Worm (Caenorhabditis elegans): ENCODE results near the gene srw-107.
A peak's percentile ranks its signal among the peaks of the same experiment; 100 is the strongest.

Gene srw-107

ce11 chrV:521517-521916 is at the start of gene srw-107:
TSS of gene srw-107 (minus strand) at chrV:521617.
- TF ChIP-seq fkh-3 (tag; optimal IDR thresholded peaks at IDR 0.05) (no peak), Y56A3A.18 (GFP tag; IDR thresholded peaks at IDR 0.05) (no peak), akir-1 (GFP tag; optimal IDR thresholded peaks at IDR 0.05) (no peak)

ce11 chrV:568105-568504 is 46.7 kb upstream of the srw-107 start, which contains the start of gene sri-72:
TSS of gene sri-72 (minus strand) at chrV:568205.
- TF ChIP-seq C06A6.2 (GFP tag; conservative IDR thresholded peaks at IDR 0.05) = no peak

ce11 chrV:565984-566383 is 44.6 kb upstream of the srw-107 start, which contains the start of gene sri-73:
TSS of gene sri-73 (minus strand) at chrV:566084.
- TF ChIP-seq sea-2 (GFP tag; IDR thresholded peaks at IDR 0.05) = no peak
- no peak for TF ChIP-seq snpc-1.1 (tag; optimal IDR thresholded peaks at IDR 0.05; ENCODE audit: insufficient read depth)
- no peak for TF ChIP-seq mxl-1 (tag; optimal IDR thresholded peaks at IDR 0.05)
- TF ChIP-seq D2030.7 (GFP tag; IDR thresholded peaks at IDR 0.05) = no peak
- no peak for TF ChIP-seq hlh-12 (tag; optimal IDR thresholded peaks at IDR 0.05)
- no peak for TF ChIP-seq zim-3 (tag; optimal IDR thresholded peaks at IDR 0.05)
- TF ChIP-seq efl-1 (GFP tag; optimal IDR thresholded peaks at IDR 0.05) = no peak
- TF ChIP-seq cebp-1 (GFP tag; IDR thresholded peaks at IDR 0.05) = no peak
- no peak for TF ChIP-seq cebp-1 (tag; optimal IDR thresholded peaks at IDR 0.05)
- no peak for TF ChIP-seq attf-3 (GFP tag; conservative IDR thresholded peaks at IDR 0.05)
- no peak for TF ChIP-seq madf-3 (GFP tag; IDR thresholded peaks at IDR 0.05)
- TF ChIP-seq mes-4 (tag; optimal IDR thresholded peaks at IDR 0.05) = no peak
- no peak for TF ChIP-seq bed-2 (GFP tag; IDR thresholded peaks at IDR 0.05)
- TF ChIP-seq F49E8.2 (tag; optimal IDR thresholded peaks at IDR 0.05; ENCODE audit: insufficient read depth) = no peak
- no peak for TF ChIP-seq let-607 (tag; optimal IDR thresholded peaks at IDR 0.05)
- TF ChIP-seq him-1 (tag; optimal IDR thresholded peaks at IDR 0.05) = no peak
- no peak for TF ChIP-seq hlh-26 (GFP tag; conservative IDR thresholded peaks at IDR 0.05)
- no peak for TF ChIP-seq lin-54 (GFP tag; optimal IDR thresholded peaks at IDR 0.05)
- TF ChIP-seq ccch-3 (GFP tag; optimal IDR thresholded peaks at IDR 0.05) = no peak

ce11 chrV:562834-563233 is 41.4 kb upstream of the srw-107 start, which contains the start of gene C14C6.2:
TSS of gene C14C6.2 (plus strand) at chrV:563134.
- TF ChIP-seq cebp-2 (GFP tag; IDR thresholded peaks at IDR 0.05) (no peak), F23B12.7 (tag; optimal IDR thresholded peaks at IDR 0.05; ENCODE audit: insufficient read depth) (no peak), T26A5.8 (tag; optimal IDR thresholded peaks at IDR 0.05) (no peak), ekl-4 (GFP tag; IDR thresholded peaks at IDR 0.05) (no peak), egrh-3 (GFP tag; IDR thresholded peaks at IDR 0.05) (no peak), F52B5.7 (tag; optimal IDR thresholded peaks at IDR 0.05) (no peak), hmg-1.2 (GFP tag; IDR thresholded peaks at IDR 0.05) (no peak), ztf-26 (tag; optimal IDR thresholded peaks at IDR 0.05) (no peak), F37B4.10 (GFP tag; IDR thresholded peaks at IDR 0.05) (no peak)

- TF ChIP-seq madf-3 (GFP tag; IDR thresholded peaks at IDR 0.05) (no peak), B0261.1 (tag; optimal IDR thresholded peaks at IDR 0.05) (no peak), somi-1 (GFP tag; optimal IDR thresholded peaks at IDR 0.05) (no peak), ceh-58 (GFP tag; IDR thresholded peaks at IDR 0.05) (no peak), nhr-179 (tag; optimal IDR thresholded peaks at IDR 0.05) (no peak), snpc-4 (GFP tag; optimal IDR thresholded peaks at IDR 0.05) (no peak), snpc-4 (tag; optimal IDR thresholded peaks at IDR 0.05) (peak in 1 of 4 experiments; percentile 65), F10E7.11 (tag; optimal IDR thresholded peaks at IDR 0.05) (no peak), ceh-91 (GFP tag; IDR thresholded peaks at IDR 0.05) (no peak), bed-2 (GFP tag; IDR thresholded peaks at IDR 0.05) (no peak), snpc-1.1 (tag; optimal IDR thresholded peaks at IDR 0.05; ENCODE audit: insufficient read depth) (peak; percentile 3), madf-10 (tag; optimal IDR thresholded peaks at IDR 0.05) (no peak), F57C9.4 (tag; optimal IDR thresholded peaks at IDR 0.05) (no peak), lag-1 (GFP tag; IDR thresholded peaks at IDR 0.05) (no peak), tbx-9 (tag; optimal IDR thresholded peaks at IDR 0.05; ENCODE audit: borderline replicate concordance) (no peak), lin-40 (tag; optimal IDR thresholded peaks at IDR 0.05) (no peak), egrh-3 (GFP tag; IDR thresholded peaks at IDR 0.05) (no peak)
These were observed 38.5 kb upstream of the srw-107 start, which contains the start of gene srx-7 for ce11 chrV:559940-560339. TSS of gene srx-7 (plus strand) at chrV:560195.

Data from whole organism, young adult.